Worm (Caenorhabditis elegans): ENCODE results near the gene Y17G7B.23.
A peak's percentile ranks its signal among the peaks of the same experiment; 100 is the strongest.

Gene Y17G7B.23

ce11 chrII:11977363-11977762 lies 21.6 kb upstream of the Y17G7B.23 start, which contains the start of gene Y17G7B.21:
Gene Y17G7B.21 (minus strand): TSS chrII:11977661.
- TF ChIP-seq C08G9.2 (tag; optimal IDR thresholded peaks at IDR 0.05) (peak; percentile 33), sdc-2 (tag; optimal IDR thresholded peaks at IDR 0.05) (no peak), hlh-6 (tag; optimal IDR thresholded peaks at IDR 0.05) (peak; percentile 23), ama-1 (optimal IDR thresholded peaks at IDR 0.05) (peak; percentile 73)

ce11 chrII:11978478-11978877 lies 20.5 kb upstream of the Y17G7B.23 start:
- no peak for TF ChIP-seq T23F11.4 (GFP tag; optimal IDR thresholded peaks at IDR 0.05)
- no peak for TF ChIP-seq hlh-15 (tag; optimal IDR thresholded peaks at IDR 0.05)
- TF ChIP-seq eyg-1 (tag; optimal IDR thresholded peaks at IDR 0.05), result no peak
- TF ChIP-seq ceh-34 (tag; optimal IDR thresholded peaks at IDR 0.05), result no peak
- TF ChIP-seq zip-5 (tag; optimal IDR thresholded peaks at IDR 0.05), result no peak
- no peak for TF ChIP-seq ceh-45 (GFP tag; IDR thresholded peaks at IDR 0.05)
- TF ChIP-seq ceh-24 (tag; optimal IDR thresholded peaks at IDR 0.05), result no peak
- TF ChIP-seq ceh-6 (GFP tag; optimal IDR thresholded peaks at IDR 0.05), result no peak
- TF ChIP-seq ref-2 (tag; optimal IDR thresholded peaks at IDR 0.05), result no peak
- TF ChIP-seq ceh-18 (tag; optimal IDR thresholded peaks at IDR 0.05), result no peak
- TF ChIP-seq dmd-4 (tag; optimal IDR thresholded peaks at IDR 0.05; ENCODE audit: borderline replicate concordance), result no peak
- TF ChIP-seq Y22D7AL.16 (tag; optimal IDR thresholded peaks at IDR 0.05), result no peak
- TF ChIP-seq ceh-31 (tag; optimal IDR thresholded peaks at IDR 0.05), result no peak
- TF ChIP-seq fkh-6 (tag; optimal IDR thresholded peaks at IDR 0.05), result no peak
- TF ChIP-seq pat-9 (tag; optimal IDR thresholded peaks at IDR 0.05), result no peak
- no peak for TF ChIP-seq nhr-232 (tag; optimal IDR thresholded peaks at IDR 0.05)

ce11 chrII:11978920-11979319 lies 20.1 kb upstream of the Y17G7B.23 start:
- no peak for TF ChIP-seq hlh-8 (tag; optimal IDR thresholded peaks at IDR 0.05)
- TF ChIP-seq rnt-1 (tag; optimal IDR thresholded peaks at IDR 0.05), result no peak
- no peak for TF ChIP-seq T23F11.4 (GFP tag; optimal IDR thresholded peaks at IDR 0.05)
- TF ChIP-seq unc-3 (GFP tag; conservative IDR thresholded peaks at IDR 0.05), result no peak
- no peak for TF ChIP-seq unc-3 (tag; optimal IDR thresholded peaks at IDR 0.05)
- no peak for TF ChIP-seq elt-4 (tag; optimal IDR thresholded peaks at IDR 0.05)
- TF ChIP-seq hlh-6 (tag; optimal IDR thresholded peaks at IDR 0.05), result no peak
- no peak for TF ChIP-seq C38D4.7 (GFP tag; optimal IDR thresholded peaks at IDR 0.05)
- no peak for TF ChIP-seq ceh-31 (tag; optimal IDR thresholded peaks at IDR 0.05)
- TF ChIP-seq lin-11 (tag; optimal IDR thresholded peaks at IDR 0.05), result no peak
- TF ChIP-seq Y22D7AL.16 (tag; optimal IDR thresholded peaks at IDR 0.05), result no peak
- no peak for TF ChIP-seq ets-4 (tag; optimal IDR thresholded peaks at IDR 0.05)
- TF ChIP-seq pqm-1 (tag; optimal IDR thresholded peaks at IDR 0.05), result no peak
- no peak for TF ChIP-seq che-1 (tag; optimal IDR thresholded peaks at IDR 0.05)
- TF ChIP-seq hlh-30 (tag; optimal IDR thresholded peaks at IDR 0.05; ENCODE audit: insufficient read depth), result no peak
- TF ChIP-seq sox-4 (tag; optimal IDR thresholded peaks at IDR 0.05), result no peak
- TF ChIP-seq fax-1 (tag; optimal IDR thresholded peaks at IDR 0.05), result no peak
- TF ChIP-seq hlh-15 (tag; optimal IDR thresholded peaks at IDR 0.05), result no peak
- TF ChIP-seq pha-4 (tag; optimal IDR thresholded peaks at IDR 0.05), result no peak
- no peak for TF ChIP-seq mec-3 (tag; optimal IDR thresholded peaks at IDR 0.05; ENCODE audit: borderline replicate concordance)
- no peak for TF ChIP-seq ztf-16 (tag; optimal IDR thresholded peaks at IDR 0.05)

ce11 chrII:11979449-11980095 lies 19.4 kb upstream of the Y17G7B.23 start, which contains the start of the genes ash-2 and Y17G7B.20:
Gene ash-2 (plus strand): TSS chrII:11979838.
Gene Y17G7B.20 (minus strand): TSS chrII:11979844.
- TF ChIP-seq hlh-30 (tag; optimal IDR thresholded peaks at IDR 0.05; ENCODE audit: insufficient read depth), result no peak
- no peak for TF ChIP-seq fkh-10 (GFP tag; optimal IDR thresholded peaks at IDR 0.05)
- no peak for TF ChIP-seq ahr-1 (tag; optimal IDR thresholded peaks at IDR 0.05)
- peak; percentile 14 for TF ChIP-seq ceh-2 (tag; optimal IDR thresholded peaks at IDR 0.05)
- TF ChIP-seq lim-6 (tag; optimal IDR thresholded peaks at IDR 0.05), result no peak
- TF ChIP-seq nfya-1 (tag; optimal IDR thresholded peaks at IDR 0.05), result peak; percentile 0
- TF ChIP-seq F13H6.1 (tag; optimal IDR thresholded peaks at IDR 0.05), result no peak
- TF ChIP-seq ama-1 (optimal IDR thresholded peaks at IDR 0.05), result peak; percentile 45
- no peak for TF ChIP-seq tbx-7 (tag; optimal IDR thresholded peaks at IDR 0.05)
- no peak for TF ChIP-seq unc-3 (GFP tag; conservative IDR thresholded peaks at IDR 0.05)
- TF ChIP-seq unc-3 (tag; optimal IDR thresholded peaks at IDR 0.05), result peak; percentile 41
- TF ChIP-seq hlh-15 (tag; optimal IDR thresholded peaks at IDR 0.05), result no peak
- no peak for TF ChIP-seq npax-4 (tag; optimal IDR thresholded peaks at IDR 0.05)
- no peak; the same call in 1 of the 2 replicates for TF ChIP-seq sox-2 (GFP tag; IDR thresholded peaks at IDR 0.05)
- TF ChIP-seq odd-2 (tag; optimal IDR thresholded peaks at IDR 0.05), result no peak
- TF ChIP-seq C08G9.2 (tag; optimal IDR thresholded peaks at IDR 0.05), result no peak

All from whole organism, late embryonic.